Fruit fly (Drosophila melanogaster): ENCODE data around the gene dnt.

Gene dnt

dm6 chr2L:19363530-19363929 lies 503 bp upstream of the dnt start (continued):
- peak; percentile 29 for TF ChIP-seq CoRest (tag; optimal IDR thresholded peaks at IDR 0.05)
- no peak for TF ChIP-seq ash1 (GFP tag; optimal IDR thresholded peaks at IDR 0.05)
- 0 out of 2 replicates have a peak, but pooled peaks have one; percentile 14 for TF ChIP-seq CG31441 (GFP tag; IDR thresholded peaks at IDR 0.05)
- TF ChIP-seq CG17385 (GFP tag; optimal IDR thresholded peaks at IDR 0.05): peak; percentile 6
- no peak for TF ChIP-seq zen (tag; optimal IDR thresholded peaks at IDR 0.05)
- TF ChIP-seq Jarid2 (GFP tag; optimal IDR thresholded peaks at IDR 0.05): peak; percentile 18
- TF ChIP-seq scrt (GFP tag; optimal IDR thresholded peaks at IDR 0.05): peak; percentile 49
- peak; percentile 14 for TF ChIP-seq nmo (GFP tag; optimal IDR thresholded peaks at IDR 0.05)
- no peak for TF ChIP-seq kah (GFP tag; optimal IDR thresholded peaks at IDR 0.05)
- peak; percentile 52; the same call in 1 of the 2 replicates for TF ChIP-seq CG32532 (GFP tag; IDR thresholded peaks at IDR 0.05)
- TF ChIP-seq stwl (tag; optimal IDR thresholded peaks at IDR 0.05): peak; percentile 42
- TF ChIP-seq slbo (GFP tag; IDR thresholded peaks at IDR 0.05): peak; percentile 15; the same call in 1 of the 2 replicates
- TF ChIP-seq CG1647 (GFP tag; optimal IDR thresholded peaks at IDR 0.05): no peak
- TF ChIP-seq CG12391 (tag; optimal IDR thresholded peaks at IDR 0.05): peak; percentile 12
- no peak for TF ChIP-seq bsh (GFP tag; optimal IDR thresholded peaks at IDR 0.05)
- peak; percentile 24 for TF ChIP-seq MTF-1 (GFP tag; optimal IDR thresholded peaks at IDR 0.05; ENCODE audit: borderline replicate concordance)
- TF ChIP-seq ems (GFP tag; optimal IDR thresholded peaks at IDR 0.05): no peak
- peak; percentile 48 for TF ChIP-seq Tbp (GFP tag; optimal IDR thresholded peaks at IDR 0.05)
- TF ChIP-seq crol (GFP tag; IDR thresholded peaks at IDR 0.05): no peak
- no peak for TF ChIP-seq CG12744 (GFP tag; optimal IDR thresholded peaks at IDR 0.05)
- TF ChIP-seq CG1832 (GFP tag; optimal IDR thresholded peaks at IDR 0.05): no peak
- no peak for TF ChIP-seq Max (GFP tag; optimal IDR thresholded peaks at IDR 0.05)
- no peak for TF ChIP-seq Ptx1 (GFP tag; IDR thresholded peaks at IDR 0.05)
- peak; percentile 16 for TF ChIP-seq Vsx1 (GFP tag; optimal IDR thresholded peaks at IDR 0.05)
- TF ChIP-seq dpn (GFP tag; optimal IDR thresholded peaks at IDR 0.05): no peak
- peak; percentile 87; the same call in 2 of the 3 replicates for TF ChIP-seq CG6175 (GFP tag; IDR thresholded peaks at IDR 0.05)
- no peak for TF ChIP-seq Side (GFP tag; optimal IDR thresholded peaks at IDR 0.05)
- TF ChIP-seq CG6689 (GFP tag; IDR thresholded peaks at IDR 0.05): 0 out of 2 replicates have a peak, but pooled peaks have one; percentile 19
- TF ChIP-seq Fer2 (tag; optimal IDR thresholded peaks at IDR 0.05): no peak
- peak; percentile 95 for TF ChIP-seq Sry-β (GFP tag; optimal IDR thresholded peaks at IDR 0.05)
- no peak for TF ChIP-seq CG15269 (tag; optimal IDR thresholded peaks at IDR 0.05)
- peak; percentile 30 for TF ChIP-seq CG3281 (GFP tag; optimal IDR thresholded peaks at IDR 0.05)
- 0 out of 3 replicates have a peak, but pooled peaks have one; percentile 51 for TF ChIP-seq ci (GFP tag; IDR thresholded peaks at IDR 0.05)
- peak; percentile 100 for TF ChIP-seq CG5180 (GFP tag; optimal IDR thresholded peaks at IDR 0.05)
- no peak for TF ChIP-seq CG10543 (GFP tag; optimal IDR thresholded peaks at IDR 0.05)
- peak; percentile 20 for TF ChIP-seq ind (GFP tag; optimal IDR thresholded peaks at IDR 0.05)
- 0 out of 2 replicates have a peak, but pooled peaks have one; percentile 9 for TF ChIP-seq sob (GFP tag; IDR thresholded peaks at IDR 0.05)
- TF ChIP-seq CG7839 (tag; optimal IDR thresholded peaks at IDR 0.05): peak; percentile 35
- peak; percentile 6 for TF ChIP-seq Hmr (GFP tag; optimal IDR thresholded peaks at IDR 0.05)
- TF ChIP-seq nerfin-1 (tag; optimal IDR thresholded peaks at IDR 0.05): peak; percentile 60
- peak; percentile 88 for TF ChIP-seq Med (GFP tag)
- TF ChIP-seq gem (tag; optimal IDR thresholded peaks at IDR 0.05): peak; percentile 47
- TF ChIP-seq CG2678 (tag; optimal IDR thresholded peaks at IDR 0.05): peak; percentile 11
- TF ChIP-seq CG10366 (GFP tag; IDR thresholded peaks at IDR 0.05): no peak
- TF ChIP-seq sna (GFP tag; IDR thresholded peaks at IDR 0.05; ENCODE audit: partially characterized antibody): no peak
- TF ChIP-seq gce (GFP tag; IDR thresholded peaks at IDR 0.05): no peak
- TF ChIP-seq CG17829 (tag; optimal IDR thresholded peaks at IDR 0.05): peak; percentile 30
- TF ChIP-seq CG7987 (GFP tag; optimal IDR thresholded peaks at IDR 0.05): no peak
- no peak for TF ChIP-seq sim (GFP tag; IDR thresholded peaks at IDR 0.05)
- TF ChIP-seq oc (tag; optimal IDR thresholded peaks at IDR 0.05): peak; percentile 74

Data from whole organism, embryonic.